Fruit fly (Drosophila melanogaster) whole organism, embryonic: Measurements from ENCODE around the gene Unr.

Experiments
- CG13287 ChIP-seq: fragments of 200-800 bp; sonication (Bioruptor generic); IDR thresholded peaks from 2 replicates; pipeline ENCODE4 v1.3.6; 2022; ENCODE audit warnings: missing biosample characterization, missing genetic modification characterization; ENCODE audit not compliant: partially characterized antibody
- CG1792 ChIP-seq: fragments of 200-800 bp; sonication (Bioruptor generic); optimal IDR thresholded peaks from 2 replicates; lab custom pipeline; 2016; ENCODE audit warnings: missing biosample characterization, missing genetic modification characterization
- Drgx ChIP-seq: fragments of 200-800 bp; sonication (Bioruptor generic); IDR thresholded peaks from 2 replicates; pipeline ENCODE4 v1.3.6; 2022; ENCODE audit warnings: missing biosample characterization, missing genetic modification characterization
- Taf1 ChIP-seq: fragments of 200-800 bp; sonication (Bioruptor generic); IDR thresholded peaks from 2 replicates; pipeline ENCODE4 v1.3.6; 2022; ENCODE audit warnings: missing biosample characterization, missing genetic modification characterization
- gt ChIP-seq: fragments of 200-800 bp; sonication (Bioruptor generic); IDR thresholded peaks from 2 replicates; pipeline ENCODE4 v1.3.6; 2022; ENCODE audit warnings: missing biosample characterization, missing genetic modification characterization
- p53 ChIP-seq: fragments of 200-800 bp; sonication (Bioruptor generic); optimal IDR thresholded peaks from 2 replicates; lab custom pipeline; 2016; ENCODE audit warnings: missing biosample characterization, missing genetic modification characterization

dm6 chr3L:8418984-8419383 is 23.2 kb downstream of the Unr start:
- TF ChIP-seq CG1792 (GFP tag; lab: Kevin White, UChicago): no peak
- TF ChIP-seq Drgx: peak; percentile 93
- no peak for TF ChIP-seq CG13287 (GFP tag; lab: Robert Waterston, UW)
- TF ChIP-seq p53 (GFP tag; lab: Kevin White, UChicago): no peak
- no peak for TF ChIP-seq gt (GFP tag; lab: Robert Waterston, UW)
- TF ChIP-seq Taf1 (GFP tag; lab: Robert Waterston, UW): no peak
